Fruit fly (Drosophila melanogaster) whole organism, embryonic: ENCODE data around the gene Mrgn1.
A peak's percentile ranks its signal among the peaks of the same experiment; 100 is the strongest.

Experiments used
- CG10462 ChIP-seq: fragments of 200-800 bp; sonication (Bioruptor generic); optimal IDR thresholded peaks from 2 replicates; lab custom pipeline; 2016; ENCODE audit warnings: missing biosample characterization, missing genetic modification characterization
- CG11560 ChIP-seq: fragments of 200-800 bp; sonication (Bioruptor generic); IDR thresholded peaks from 3 replicates; pipeline ENCODE4 v1.3.6; 2022; ENCODE audit warnings: missing biosample characterization, missing genetic modification characterization
- CG1233 ChIP-seq: fragments of 200-800 bp; sonication (Bioruptor generic); optimal IDR thresholded peaks from 4 replicates; lab custom pipeline; 2018; ENCODE audit warnings: missing biosample characterization, mild to moderate bottlenecking, missing genetic modification characterization
- CG12659 ChIP-seq: fragments of 200-800 bp; sonication (Bioruptor generic); optimal IDR thresholded peaks from 3 replicates; lab custom pipeline; 2017; ENCODE audit warnings: mild to moderate bottlenecking, missing biosample characterization, missing genetic modification reagents, missing genetic modification characterization
- CG12769 ChIP-seq: fragments of 200-800 bp; sonication (Bioruptor generic); optimal IDR thresholded peaks from 2 replicates; lab custom pipeline; 2019; ENCODE audit warnings: missing biosample characterization, mild to moderate bottlenecking, missing genetic modification characterization, moderate library complexity
- CG15073 ChIP-seq: fragments of 200-800 bp; sonication (Bioruptor generic); optimal IDR thresholded peaks from 2 replicates; lab custom pipeline; 2016; ENCODE audit warnings: missing biosample characterization, missing genetic modification characterization
- CG1529 ChIP-seq: fragments of 200-800 bp; sonication (Bioruptor generic); optimal IDR thresholded peaks from 3 replicates; lab custom pipeline; 2018; ENCODE audit warnings: missing biosample characterization, missing genetic modification characterization
- CG1603 ChIP-seq: fragments of 200-800 bp; sonication (Bioruptor generic); optimal IDR thresholded peaks from 2 replicates; lab custom pipeline; 2019; ENCODE audit warnings: missing biosample characterization, mild to moderate bottlenecking, missing genetic modification characterization, moderate library complexity
- CG17568 ChIP-seq: fragments of 200-800 bp; sonication (Bioruptor generic); optimal IDR thresholded peaks from 2 replicates; lab custom pipeline; 2018; ENCODE audit warnings: missing biosample characterization, mild to moderate bottlenecking, missing genetic modification characterization, moderate library complexity
- CG42726 ChIP-seq: fragments of 200-800 bp; sonication (Bioruptor generic); IDR thresholded peaks from 2 replicates; pipeline ENCODE4 v1.3.6; 2022; ENCODE audit warnings: missing biosample characterization, missing genetic modification characterization; ENCODE audit not compliant: partially characterized antibody
- CG4707 ChIP-seq: fragments of 200-800 bp; sonication (Bioruptor generic); optimal IDR thresholded peaks from 2 replicates; lab custom pipeline; 2018; ENCODE audit warnings: missing biosample characterization, mild to moderate bottlenecking, missing genetic modification characterization, moderate library complexity
- CG4820 ChIP-seq: fragments of 200-800 bp; sonication (Bioruptor generic); optimal IDR thresholded peaks from 3 replicates; lab custom pipeline; 2016; ENCODE audit warnings: missing biosample characterization, missing genetic modification characterization
- CG6689 ChIP-seq: fragments of 200-800 bp; sonication (Bioruptor generic); IDR thresholded peaks from 2 replicates; pipeline ENCODE4 v1.3.6; 2022; ENCODE audit warnings: missing biosample characterization, missing genetic modification characterization
- CG9437 ChIP-seq: fragments of 200-800 bp; sonication (Bioruptor generic); optimal IDR thresholded peaks from 2 replicates; lab custom pipeline; 2018; ENCODE audit warnings: missing biosample characterization, mild to moderate bottlenecking, missing genetic modification characterization
- CG9609 ChIP-seq: fragments of 200-800 bp; sonication (Bioruptor generic); optimal IDR thresholded peaks from 3 replicates; lab custom pipeline; 2016; ENCODE audit warnings: missing biosample characterization, missing genetic modification characterization
- CG9876 ChIP-seq: fragments of 200-800 bp; sonication (Bioruptor generic); optimal IDR thresholded peaks from 2 replicates; lab custom pipeline; 2016; ENCODE audit warnings: missing biosample characterization, missing genetic modification characterization
- CTCF ChIP-seq: fragments of 200-800 bp; sonication (Bioruptor generic); optimal IDR thresholded peaks from 2 replicates; lab custom pipeline; 2017; ENCODE audit warnings: missing biosample characterization, mild to moderate bottlenecking, missing genetic modification characterization, moderate library complexity
- CkIIα-i1 ChIP-seq: fragments of 200-800 bp; sonication (Bioruptor generic); IDR thresholded peaks from 2 replicates; pipeline ENCODE4 v1.3.6; 2022; ENCODE audit warnings: missing biosample characterization, missing genetic modification characterization
- CrebB ChIP-seq: fragments of 200-800 bp; sonication (Bioruptor generic); optimal IDR thresholded peaks from 3 replicates; lab custom pipeline; 2018; ENCODE audit warnings: missing biosample characterization, mild to moderate bottlenecking, missing genetic modification characterization
- D19A ChIP-seq: fragments of 200-800 bp; optimal IDR thresholded peaks from 3 replicates; lab custom pipeline; 2019; ENCODE audit warnings: missing biosample characterization, mild to moderate bottlenecking, missing genetic modification characterization, moderate library complexity
- Eip74EF ChIP-seq, 2 experiments: fragments of 200-800 bp in 1 of 2; fragments of >200 bp in 1 of 2; sonication (Bioruptor generic) in 1 of 2; optimal IDR thresholded peaks; 2 replicates each; lab custom pipeline; 2017 to 2019; ENCODE audit warnings: missing biosample characterization in 2 of 2, missing genetic modification characterization in 2 of 2, mild to moderate bottlenecking in 1 of 2, moderate library complexity in 1 of 2
- Fer2 ChIP-seq: fragments of 200-800 bp; sonication (Bioruptor generic); optimal IDR thresholded peaks from 2 replicates; lab custom pipeline; 2018; ENCODE audit warnings: missing biosample characterization, mild to moderate bottlenecking, missing genetic modification characterization, moderate library complexity
- H15 ChIP-seq: fragments of 200-800 bp; sonication (Bioruptor generic); IDR thresholded peaks from 3 replicates; pipeline ENCODE4 v1.3.6; 2022; ENCODE audit warnings: missing biosample characterization, missing genetic modification characterization
- Oaz ChIP-seq: fragments of 200-800 bp; sonication (Bioruptor generic); IDR thresholded peaks from 2 replicates; pipeline ENCODE4 v1.3.6; 2022; ENCODE audit warnings: missing biosample characterization, missing genetic modification characterization
- Side ChIP-seq: fragments of 200-800 bp; sonication (Bioruptor generic); optimal IDR thresholded peaks from 2 replicates; lab custom pipeline; 2016; ENCODE audit warnings: missing biosample characterization, missing genetic modification characterization
- Spps ChIP-seq: fragments of 200-800 bp; sonication (Bioruptor generic); optimal IDR thresholded peaks from 2 replicates; lab custom pipeline; 2018; ENCODE audit warnings: missing biosample characterization, mild to moderate bottlenecking, missing genetic modification characterization
- Ssrp ChIP-seq: fragments of 200-800 bp; sonication (Bioruptor generic); optimal IDR thresholded peaks from 2 replicates; lab custom pipeline; 2018; ENCODE audit warnings: missing biosample characterization, mild to moderate bottlenecking, missing genetic modification characterization, moderate library complexity
- Usf ChIP-seq: fragments of 200-800 bp; sonication (Bioruptor generic); optimal IDR thresholded peaks from 2 replicates; lab custom pipeline; 2017; ENCODE audit warnings: missing genotype, missing biosample characterization, missing genetic modification characterization
- Xbp1 ChIP-seq: fragments of 200-800 bp; sonication (Bioruptor generic); optimal IDR thresholded peaks from 3 replicates; lab custom pipeline; 2016; ENCODE audit warnings: missing biosample characterization, mild to moderate bottlenecking, missing genetic modification characterization
- abd-A ChIP-seq: fragments of 200-800 bp; sonication (Bioruptor generic); optimal IDR thresholded peaks from 3 replicates; lab custom pipeline; 2019; ENCODE audit warnings: missing biosample characterization, mild to moderate bottlenecking, missing genetic modification characterization, moderate library complexity
- ash1 ChIP-seq: fragments of 200-800 bp; sonication (Bioruptor generic); optimal IDR thresholded peaks from 2 replicates; lab custom pipeline; 2018; ENCODE audit warnings: missing biosample characterization, mild to moderate bottlenecking, missing genetic modification characterization
- bbx ChIP-seq: fragments of 200-800 bp; sonication (Bioruptor generic); IDR thresholded peaks from 2 replicates; pipeline ENCODE4 v1.3.6; 2022; ENCODE audit warnings: missing biosample characterization, missing genetic modification characterization; ENCODE audit not compliant: partially characterized antibody
- bigmax ChIP-seq: fragments of 200-800 bp; sonication (Bioruptor generic); optimal IDR thresholded peaks from 2 replicates; lab custom pipeline; 2018; ENCODE audit warnings: missing biosample characterization, mild to moderate bottlenecking, missing genetic modification characterization
- chif ChIP-seq, 2 experiments: fragments of 200-800 bp; sonication (Bioruptor generic); optimal IDR thresholded peaks; 3 replicates each; lab custom pipeline; 2016; ENCODE audit warnings: missing biosample characterization in 2 of 2, missing genetic modification characterization in 2 of 2
- chinmo ChIP-seq: fragments of 200-800 bp; sonication (Bioruptor generic); IDR thresholded peaks from 4 replicates; pipeline ENCODE4 v1.3.6; 2022; ENCODE audit warnings: missing biosample characterization, missing genetic modification characterization; ENCODE audit not compliant: partially characterized antibody
- emc ChIP-seq: fragments of 200-800 bp; sonication (Bioruptor generic); optimal IDR thresholded peaks from 2 replicates; lab custom pipeline; 2016; ENCODE audit warnings: missing biosample characterization, missing genetic modification characterization
- eyg ChIP-seq: fragments of 200-800 bp; sonication (Bioruptor generic); optimal IDR thresholded peaks from 3 replicates; lab custom pipeline; 2016; ENCODE audit warnings: missing biosample characterization, missing genetic modification characterization
- gce ChIP-seq: fragments of 200-800 bp; sonication (Bioruptor generic); IDR thresholded peaks from 3 replicates; pipeline ENCODE4 v1.3.6; 2022; ENCODE audit warnings: missing biosample characterization, missing genetic modification characterization
- gro ChIP-seq: fragments of 200-800 bp; sonication (Bioruptor generic); optimal IDR thresholded peaks from 2 replicates; lab custom pipeline; 2016; ENCODE audit warnings: missing biosample characterization, missing genetic modification characterization
- her ChIP-seq: fragments of 200-800 bp; sonication (Bioruptor generic); optimal IDR thresholded peaks from 2 replicates; lab custom pipeline; 2016; ENCODE audit warnings: missing biosample characterization, missing genetic modification characterization
- hth ChIP-seq: fragments of >200 bp; optimal IDR thresholded peaks from 2 replicates; lab custom pipeline; 2017; ENCODE audit warnings: inconsistent platforms
- inv ChIP-seq: fragments of 200-800 bp; sonication (Bioruptor generic); IDR thresholded peaks from 2 replicates; pipeline ENCODE4 v1.3.6; 2022; ENCODE audit warnings: missing biosample characterization, missing genetic modification characterization; ENCODE audit not compliant: partially characterized antibody
- jumu ChIP-seq: fragments of 200-800 bp; sonication (Bioruptor generic); optimal IDR thresholded peaks from 3 replicates; lab custom pipeline; 2016; ENCODE audit warnings: missing biosample characterization, missing genetic modification characterization
- mirr ChIP-seq: fragments of 200-800 bp; sonication (Bioruptor generic); optimal IDR thresholded peaks from 3 replicates; lab custom pipeline; 2018; ENCODE audit warnings: missing biosample characterization, mild to moderate bottlenecking, missing genetic modification characterization
- p53 ChIP-seq: fragments of 200-800 bp; sonication (Bioruptor generic); optimal IDR thresholded peaks from 2 replicates; lab custom pipeline; 2016; ENCODE audit warnings: missing biosample characterization, missing genetic modification characterization
- scrt ChIP-seq: fragments of 200-800 bp; sonication (Bioruptor generic); optimal IDR thresholded peaks from 2 replicates; lab custom pipeline; 2018; ENCODE audit warnings: missing biosample characterization, mild to moderate bottlenecking, missing genetic modification characterization, moderate library complexity
- slbo ChIP-seq: fragments of 200-800 bp; sonication (Bioruptor generic); IDR thresholded peaks from 2 replicates; pipeline ENCODE4 v1.3.6; 2022; ENCODE audit warnings: missing biosample characterization, missing genetic modification characterization
- stc ChIP-seq: fragments of 200-800 bp; sonication (Bioruptor generic); IDR thresholded peaks from 2 replicates; pipeline ENCODE4 v1.3.6; 2022; ENCODE audit warnings: missing biosample characterization, missing genetic modification characterization
- tll ChIP-seq, 2 experiments: fragments of 200-800 bp in 1 of 2; fragments of >200 bp in 1 of 2; sonication (Bioruptor generic) in 1 of 2; optimal IDR thresholded peaks; 2 replicates each; lab custom pipeline; 2017 to 2019; ENCODE audit warnings: missing biosample characterization in 2 of 2, missing genetic modification characterization in 2 of 2, mild to moderate bottlenecking in 1 of 2, moderate library complexity in 1 of 2
- trh ChIP-seq: fragments of 200-800 bp; sonication (Bioruptor generic); optimal IDR thresholded peaks from 2 replicates; lab custom pipeline; 2016; ENCODE audit warnings: missing biosample characterization, missing genetic modification characterization
- unpg ChIP-seq: fragments of 200-800 bp; sonication (Bioruptor generic); optimal IDR thresholded peaks from 3 replicates; lab custom pipeline; 2018; ENCODE audit warnings: missing biosample characterization, mild to moderate bottlenecking, missing genetic modification characterization, moderate library complexity

The Mrgn1 gene

DNA sequence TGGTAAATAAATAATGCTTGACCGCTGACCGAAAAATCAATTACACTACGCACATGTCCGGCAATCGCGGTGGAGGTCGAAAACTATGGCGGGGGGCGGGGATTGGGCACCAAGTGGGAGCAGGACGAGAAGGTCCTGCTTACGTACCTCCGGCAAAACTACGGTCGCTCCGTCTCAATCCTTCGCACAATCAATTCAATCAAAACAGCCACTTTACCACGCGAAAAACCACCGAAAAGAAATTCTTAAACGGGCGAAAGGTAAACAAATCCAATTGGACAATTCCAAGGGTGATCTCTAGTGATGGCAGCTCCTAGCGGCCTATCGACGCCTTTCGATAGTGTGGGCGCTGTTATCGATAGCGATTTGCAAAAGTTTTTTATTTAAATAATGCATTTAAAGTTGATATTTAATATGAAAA, 3.8 kb downstream of the Mrgn1 start, which contains the start of gene Nadsyn (continued):
- TF ChIP-seq inv (GFP tag; lab: Robert Waterston, UW) (peak; percentile 70), Xbp1 (GFP tag; lab: Kevin White, UChicago) (no peak), Ssrp (no peak), Side (no peak), Spps (no peak), CG12659 (GFP tag; lab: Kevin White, UChicago) (peak; percentile 49), abd-A (tag; lab: Kevin White, UChicago) (no peak), CG9437 (GFP tag; lab: Kevin White, UChicago) (no peak), CrebB (tag; lab: Kevin White, UChicago) (no peak), CG1233 (GFP tag; lab: Kevin White, UChicago) (no peak), chinmo (GFP tag; lab: Robert Waterston, UW) (0 out of 4 replicates have a peak, but pooled peaks have one; percentile 61), hth (lab: Kevin White, UChicago) (no peak), Usf (GFP tag; lab: Kevin White, UChicago) (no peak), CG4820 (GFP tag; lab: Kevin White, UChicago) (no peak), CG1529 (GFP tag; lab: Kevin White, UChicago) (no peak), emc (no peak), CG9876 (GFP tag; lab: Kevin White, UChicago) (no peak), gce (GFP tag; lab: Robert Waterston, UW) (no peak), gro (GFP tag; lab: Kevin White, UChicago) (no peak), bigmax (GFP tag; lab: Kevin White, UChicago) (no peak), p53 (no peak), CG10462 (GFP tag; lab: Kevin White, UChicago) (no peak), Eip74EF (GFP tag; optimal IDR thresholded peaks at IDR 0.05; lab: Kevin White, UChicago) (no peak), CG4707 (GFP tag; lab: Kevin White, UChicago) (no peak), slbo (GFP tag; lab: Robert Waterston, UW) (no peak; the same call in 1 of the 2 replicates), CG6689 (GFP tag; lab: Robert Waterston, UW) (no peak), scrt (GFP tag; lab: Kevin White, UChicago) (no peak), ash1 (GFP tag; lab: Kevin White, UChicago) (no peak), eyg (no peak), her (GFP tag; lab: Kevin White, UChicago) (no peak), CTCF (GFP tag; lab: Kevin White, UChicago) (no peak), bbx (GFP tag; lab: Robert Waterston, UW) (peak; percentile 81), CG12769 (tag; lab: Kevin White, UChicago) (no peak), unpg (GFP tag; lab: Kevin White, UChicago) (no peak), CG42726 (GFP tag; lab: Robert Waterston, UW) (peak; percentile 66; the same call in 1 of the 2 replicates), trh (GFP tag; lab: Kevin White, UChicago) (no peak), D19A (tag; lab: Kevin White, UChicago) (no peak), CG17568 (GFP tag; lab: Kevin White, UChicago) (no peak), Oaz (no peak), tll (GFP tag; optimal IDR thresholded peaks at IDR 0.05; lab: Kevin White, UChicago) (no peak), chif (GFP tag; optimal IDR thresholded peaks at IDR 0.05; lab: Kevin White, UChicago) (no peak), H15 (no peak), Fer2 (tag; lab: Kevin White, UChicago) (no peak), mirr (GFP tag; lab: Kevin White, UChicago) (no peak), CG11560 (tag; lab: Robert Waterston, UW) (no peak), CG9609 (no peak), CG15073 (GFP tag; lab: Kevin White, UChicago) (no peak), CG1603 (tag; lab: Kevin White, UChicago) (no peak), CkIIα-i1 (GFP tag; lab: Robert Waterston, UW) (no peak), stc (GFP tag; lab: Robert Waterston, UW) (no peak), jumu (GFP tag; lab: Kevin White, UChicago) (no peak)
